Fruit fly (Drosophila melanogaster) whole organism, embryonic: ENCODE results near the gene Bfc.

Experiments used
- Adf1 ChIP-seq: fragments of 200-800 bp; sonication (Bioruptor generic); IDR thresholded peaks from 2 replicates; pipeline ENCODE4 v1.3.6; 2022; ENCODE audit warnings: missing biosample characterization, missing genetic modification characterization
- BEAF-32 ChIP-seq: fragments of 200-800 bp; sonication (Bioruptor generic); optimal IDR thresholded peaks from 3 replicates; lab custom pipeline; 2017; ENCODE audit warnings: missing biosample characterization, missing genetic modification characterization, mild to moderate bottlenecking, moderate library complexity, missing genetic modification reagents
- Blimp-1 ChIP-seq: fragments of 200-800 bp; sonication (Bioruptor generic); optimal IDR thresholded peaks from 3 replicates; lab custom pipeline; 2018; ENCODE audit warnings: missing biosample characterization, missing genetic modification characterization, mild to moderate bottlenecking, moderate library complexity, missing genetic modification reagents
- BtbVII ChIP-seq: fragments of 200-800 bp; sonication (Bioruptor generic); optimal IDR thresholded peaks from 3 replicates; lab custom pipeline; 2017; ENCODE audit warnings: missing biosample characterization, mild to moderate bottlenecking, missing genetic modification characterization
- CG11398 ChIP-seq: fragments of 200-800 bp; sonication (Bioruptor generic); optimal IDR thresholded peaks from 2 replicates; lab custom pipeline; 2016; ENCODE audit warnings: missing biosample characterization, missing genetic modification characterization
- CG12236 ChIP-seq: fragments of 200-800 bp; sonication (Bioruptor generic); optimal IDR thresholded peaks from 2 replicates; lab custom pipeline; 2016; ENCODE audit warnings: missing biosample characterization, missing genetic modification characterization
- CG13123 ChIP-seq: fragments of 200-800 bp; sonication (Bioruptor generic); optimal IDR thresholded peaks from 2 replicates; lab custom pipeline; 2016; ENCODE audit warnings: missing biosample characterization, missing genetic modification characterization
- CG13296 ChIP-seq: fragments of 200-800 bp; sonication (Bioruptor generic); optimal IDR thresholded peaks from 3 replicates; lab custom pipeline; 2018; ENCODE audit warnings: missing biosample characterization, mild to moderate bottlenecking, missing genetic modification characterization
- CG1529 ChIP-seq: fragments of 200-800 bp; sonication (Bioruptor generic); optimal IDR thresholded peaks from 3 replicates; lab custom pipeline; 2018; ENCODE audit warnings: missing biosample characterization, missing genetic modification characterization
- CG17328 ChIP-seq: fragments of 200-800 bp; sonication (Bioruptor generic); IDR thresholded peaks from 2 replicates; pipeline ENCODE4 v1.3.6; 2022; ENCODE audit warnings: missing biosample characterization, missing genetic modification characterization
- CG18619 ChIP-seq: fragments of 200-800 bp; sonication (Bioruptor generic); optimal IDR thresholded peaks from 3 replicates; lab custom pipeline; 2017; ENCODE audit warnings: missing biosample characterization, mild to moderate bottlenecking, missing genetic modification characterization
- CG2712 ChIP-seq: fragments of 200-800 bp; optimal IDR thresholded peaks from 3 replicates; lab custom pipeline; 2019; ENCODE audit warnings: missing biosample characterization, mild to moderate bottlenecking, missing genetic modification characterization, moderate library complexity
- CG2889 ChIP-seq: fragments of 200-800 bp; sonication (Bioruptor generic); IDR thresholded peaks from 3 replicates; pipeline ENCODE4 v1.3.6; 2022; ENCODE audit warnings: missing biosample characterization, missing genetic modification characterization
- CG30020 ChIP-seq: fragments of 200-800 bp; optimal IDR thresholded peaks from 2 replicates; lab custom pipeline; 2019; ENCODE audit warnings: missing biosample characterization, mild to moderate bottlenecking, missing genetic modification characterization, moderate library complexity
- CG32772 ChIP-seq: fragments of 200-800 bp; sonication (Bioruptor generic); IDR thresholded peaks from 2 replicates; pipeline ENCODE4 v1.3.6; 2022; ENCODE audit warnings: missing biosample characterization, missing genetic modification characterization
- CG3281 ChIP-seq: fragments of 200-800 bp; sonication (Bioruptor generic); optimal IDR thresholded peaks from 3 replicates; lab custom pipeline; 2017; ENCODE audit warnings: missing biosample characterization, mild to moderate bottlenecking, missing genetic modification characterization
- CG34376 ChIP-seq: fragments of 200-800 bp; sonication (Bioruptor generic); optimal IDR thresholded peaks from 2 replicates; lab custom pipeline; 2018; ENCODE audit warnings: missing biosample characterization, mild to moderate bottlenecking, missing genetic modification characterization
- CG3995 ChIP-seq: fragments of 200-800 bp; sonication (Bioruptor generic); optimal IDR thresholded peaks from 3 replicates; lab custom pipeline; 2016; ENCODE audit warnings: missing biosample characterization, missing genetic modification characterization
- CG4707 ChIP-seq: fragments of 200-800 bp; sonication (Bioruptor generic); optimal IDR thresholded peaks from 2 replicates; lab custom pipeline; 2018; ENCODE audit warnings: missing biosample characterization, mild to moderate bottlenecking, missing genetic modification characterization, moderate library complexity
- CG4820 ChIP-seq: fragments of 200-800 bp; sonication (Bioruptor generic); optimal IDR thresholded peaks from 3 replicates; lab custom pipeline; 2016; ENCODE audit warnings: missing biosample characterization, missing genetic modification characterization
- CG6272 ChIP-seq: fragments of 200-800 bp; sonication (Bioruptor generic); IDR thresholded peaks from 2 replicates; pipeline ENCODE4 v1.3.6; 2022; ENCODE audit warnings: missing biosample characterization, missing genetic modification characterization
- Chrac-16 ChIP-seq: fragments of 200-800 bp; sonication (Bioruptor generic); optimal IDR thresholded peaks from 3 replicates; lab custom pipeline; 2016; ENCODE audit warnings: missing biosample characterization, missing genetic modification characterization
- Fer2 ChIP-seq: fragments of 200-800 bp; sonication (Bioruptor generic); optimal IDR thresholded peaks from 2 replicates; lab custom pipeline; 2018; ENCODE audit warnings: missing biosample characterization, mild to moderate bottlenecking, missing genetic modification characterization, moderate library complexity
- Hey ChIP-seq: fragments of 200-800 bp; sonication (Bioruptor generic); optimal IDR thresholded peaks from 3 replicates; lab custom pipeline; 2018; ENCODE audit warnings: missing biosample characterization, mild to moderate bottlenecking, missing genetic modification characterization
- HmgZ ChIP-seq: fragments of 200-800 bp; sonication (Bioruptor generic); optimal IDR thresholded peaks from 2 replicates; lab custom pipeline; 2018; ENCODE audit warnings: missing biosample characterization, mild to moderate bottlenecking, missing genetic modification characterization
- Hmx ChIP-seq: fragments of 200-800 bp; sonication (Bioruptor generic); optimal IDR thresholded peaks from 2 replicates; lab custom pipeline; 2016; ENCODE audit warnings: missing biosample characterization, missing genetic modification characterization
- Lim3 ChIP-seq: fragments of 200-800 bp; sonication (Bioruptor generic); IDR thresholded peaks from 2 replicates; pipeline ENCODE4 v1.3.6; 2022; ENCODE audit warnings: missing biosample characterization, missing genetic modification characterization
- Mad ChIP-seq: fragments of 200-800 bp; sonication (Bioruptor generic); optimal IDR thresholded peaks from 2 replicates; lab custom pipeline; 2016; ENCODE audit warnings: missing biosample characterization, missing genetic modification characterization
- Neu2 ChIP-seq: fragments of 200-800 bp; sonication (Bioruptor generic); optimal IDR thresholded peaks from 3 replicates; lab custom pipeline; 2016; ENCODE audit warnings: missing biosample characterization, missing genetic modification characterization, borderline replicate concordance
- Trl ChIP-seq, 3 experiments: fragments of >200 bp in 2 of 3; fragments of 200-800 bp in 1 of 3; sonication (Bioruptor generic) in 1 of 3; optimal IDR thresholded peaks; 2 replicates in 1 of 3; 3 replicates in 2 of 3; lab custom pipeline; 2016 to 2017; ENCODE audit warnings: missing biosample characterization in 1 of 3, missing genetic modification characterization in 1 of 3
- Xrp1 ChIP-seq: fragments of 200-800 bp; sonication (Bioruptor generic); IDR thresholded peaks from 2 replicates; pipeline ENCODE4 v1.3.6; 2022; ENCODE audit warnings: missing biosample characterization, missing genetic modification characterization
- amos ChIP-seq: fragments of 200-800 bp; sonication (Bioruptor generic); IDR thresholded peaks from 2 replicates; pipeline ENCODE4 v1.3.6; 2022; ENCODE audit warnings: missing biosample characterization, missing genetic modification characterization; ENCODE audit not compliant: partially characterized antibody
- aop ChIP-seq: fragments of 200-800 bp; sonication (Bioruptor generic); IDR thresholded peaks from 2 replicates; pipeline ENCODE4 v1.3.6; 2022; ENCODE audit warnings: missing biosample characterization, missing genetic modification characterization
- ara ChIP-seq: fragments of 200-800 bp; sonication (Bioruptor generic); IDR thresholded peaks from 2 replicates; pipeline ENCODE4 v1.3.6; 2022; ENCODE audit warnings: missing biosample characterization, missing genetic modification characterization
- cwo ChIP-seq: fragments of 200-800 bp; sonication (Bioruptor generic); optimal IDR thresholded peaks from 3 replicates; lab custom pipeline; 2017; ENCODE audit warnings: missing biosample characterization, missing genetic modification characterization, mild to moderate bottlenecking, moderate library complexity, missing genetic modification reagents
- dati ChIP-seq: fragments of 200-800 bp; sonication (Bioruptor generic); IDR thresholded peaks from 2 replicates; pipeline ENCODE4 v1.3.6; 2022; ENCODE audit warnings: missing biosample characterization, missing genetic modification characterization
- ems ChIP-seq: fragments of 200-800 bp; sonication (Bioruptor generic); optimal IDR thresholded peaks from 3 replicates; lab custom pipeline; 2016; ENCODE audit warnings: missing biosample characterization, missing genetic modification characterization
- grau ChIP-seq: fragments of 200-800 bp; optimal IDR thresholded peaks from 3 replicates; lab custom pipeline; 2019; ENCODE audit warnings: missing biosample characterization, mild to moderate bottlenecking, missing genetic modification characterization, moderate library complexity
- hbn ChIP-seq: fragments of 200-800 bp; sonication (Bioruptor generic); IDR thresholded peaks from 2 replicates; pipeline ENCODE4 v1.3.6; 2022; ENCODE audit warnings: missing biosample characterization, missing genetic modification characterization; ENCODE audit not compliant: partially characterized antibody
- hth ChIP-seq: fragments of >200 bp; optimal IDR thresholded peaks from 2 replicates; lab custom pipeline; 2017; ENCODE audit warnings: inconsistent platforms
- jigr1 ChIP-seq: fragments of 200-800 bp; sonication (Bioruptor generic); IDR thresholded peaks from 3 replicates; pipeline ENCODE4 v1.3.6; 2022; ENCODE audit warnings: missing biosample characterization, missing genetic modification characterization
- lmd ChIP-seq: fragments of 200-800 bp; sonication (Bioruptor generic); IDR thresholded peaks from 2 replicates; pipeline ENCODE4 v1.3.6; 2022; ENCODE audit warnings: missing biosample characterization, missing genetic modification characterization
- onecut ChIP-seq: fragments of 200-800 bp; sonication (Bioruptor generic); IDR thresholded peaks from 2 replicates; pipeline ENCODE4 v1.3.6; 2022; ENCODE audit warnings: missing biosample characterization, missing genetic modification characterization
- peb ChIP-seq: fragments of 200-800 bp; sonication (Bioruptor generic); IDR thresholded peaks from 2 replicates; pipeline ENCODE4 v1.3.6; 2022; ENCODE audit warnings: missing biosample characterization, missing genetic modification characterization
- pros ChIP-seq: fragments of 200-800 bp; sonication (Bioruptor generic); optimal IDR thresholded peaks from 3 replicates; lab custom pipeline; 2019; ENCODE audit warnings: missing biosample characterization, mild to moderate bottlenecking, missing genetic modification characterization, moderate library complexity
- psq ChIP-seq: fragments of 200-800 bp; sonication (Bioruptor generic); optimal IDR thresholded peaks from 2 replicates; lab custom pipeline; 2017; ENCODE audit warnings: missing biosample characterization, missing genetic modification characterization
- ro ChIP-seq: fragments of 200-800 bp; sonication (Bioruptor generic); IDR thresholded peaks from 2 replicates; pipeline ENCODE4 v1.3.6; 2022; ENCODE audit warnings: missing biosample characterization, missing genetic modification characterization
- sc ChIP-seq, 3 experiments: fragments of >200 bp in 2 of 3; fragments of 200-800 bp in 1 of 3; sonication (Bioruptor generic) in 1 of 3; optimal IDR thresholded peaks; 2 replicates in 2 of 3; 3 replicates in 1 of 3; lab custom pipeline; 2017; ENCODE audit warnings: mild to moderate bottlenecking in 1 of 3, missing biosample characterization in 1 of 3, missing genetic modification characterization in 1 of 3, missing genetic modification reagents in 1 of 3
- sob ChIP-seq: fragments of 200-800 bp; sonication (Bioruptor generic); IDR thresholded peaks from 2 replicates; pipeline ENCODE4 v1.3.6; 2022; ENCODE audit warnings: missing biosample characterization, missing genetic modification characterization
- stwl ChIP-seq: fragments of 200-800 bp; sonication (Bioruptor generic); optimal IDR thresholded peaks from 3 replicates; lab custom pipeline; 2018; ENCODE audit warnings: missing biosample characterization, mild to moderate bottlenecking, missing genetic modification characterization, moderate library complexity
- trem ChIP-seq: fragments of 200-800 bp; optimal IDR thresholded peaks from 3 replicates; lab custom pipeline; 2019; ENCODE audit warnings: missing biosample characterization, mild to moderate bottlenecking, missing genetic modification characterization, moderate library complexity
- wek ChIP-seq: fragments of 200-800 bp; sonication (Bioruptor generic); optimal IDR thresholded peaks from 3 replicates; lab custom pipeline; 2018; ENCODE audit warnings: missing biosample characterization, mild to moderate bottlenecking, missing genetic modification characterization, moderate library complexity

Gene Bfc

dm6 chr3L:1216460-1216859 lies 34.0 kb upstream of the Bfc start (continued):
- TF ChIP-seq CG2889, result no peak
- no peak for TF ChIP-seq BtbVII
- no peak for TF ChIP-seq Fer2 (tag; lab: Kevin White, UChicago)
- TF ChIP-seq psq (GFP tag; lab: Kevin White, UChicago), result no peak
- TF ChIP-seq ara (GFP tag; lab: Robert Waterston, UW), result no peak
- TF ChIP-seq Trl (optimal IDR thresholded peaks at IDR 0.05; lab: Kevin White, UChicago), result no peak
- TF ChIP-seq Trl (GFP tag; optimal IDR thresholded peaks at IDR 0.05; lab: Kevin White, UChicago), result peak; percentile 2
- TF ChIP-seq CG4820 (GFP tag; lab: Kevin White, UChicago), result peak; percentile 63
- no peak for TF ChIP-seq amos
- no peak for TF ChIP-seq jigr1 (GFP tag; lab: Robert Waterston, UW)
- TF ChIP-seq hth (lab: Kevin White, UChicago), result no peak
- no peak for TF ChIP-seq ro (GFP tag; lab: Robert Waterston, UW)
- TF ChIP-seq cwo, result no peak
- TF ChIP-seq pros, result no peak
- TF ChIP-seq CG32772 (GFP tag; lab: Robert Waterston, UW), result no peak
- TF ChIP-seq CG4707, result no peak
- no peak for TF ChIP-seq CG12236 (GFP tag; lab: Kevin White, UChicago)
- TF ChIP-seq CG2712, result peak; percentile 64
- TF ChIP-seq ems (GFP tag; lab: Kevin White, UChicago), result no peak
- no peak for TF ChIP-seq CG11398 (GFP tag; lab: Kevin White, UChicago)
- TF ChIP-seq BEAF-32, result no peak
- TF ChIP-seq CG3281 (GFP tag; lab: Kevin White, UChicago), result no peak
- no peak for TF ChIP-seq CG1529
- TF ChIP-seq peb, result no peak
- TF ChIP-seq CG30020, result no peak
- no peak for TF ChIP-seq CG18619 (GFP tag; lab: Kevin White, UChicago)
- TF ChIP-seq Mad, result no peak
- no peak for TF ChIP-seq CG13296 (GFP tag; lab: Kevin White, UChicago)
- peak; percentile 45 for TF ChIP-seq lmd (GFP tag; lab: Robert Waterston, UW)
- TF ChIP-seq Adf1 (GFP tag; lab: Robert Waterston, UW), result no peak
- TF ChIP-seq Lim3 (GFP tag; lab: Robert Waterston, UW), result no peak
- TF ChIP-seq sob (GFP tag; lab: Robert Waterston, UW), result no peak; the same call in 1 of the 2 replicates
- TF ChIP-seq hbn (GFP tag; lab: Robert Waterston, UW), result no peak
- peak; percentile 60 for TF ChIP-seq onecut (GFP tag; lab: Robert Waterston, UW)
- no peak for TF ChIP-seq stwl (tag; lab: Kevin White, UChicago)
- TF ChIP-seq Chrac-16 (GFP tag; lab: Kevin White, UChicago), result peak; percentile 17
- TF ChIP-seq Hey (tag; lab: Kevin White, UChicago), result no peak
- no peak for TF ChIP-seq dati (GFP tag; lab: Robert Waterston, UW)
- TF ChIP-seq HmgZ (tag; lab: Kevin White, UChicago), result no peak
- peak; percentile 70 for TF ChIP-seq Xrp1 (GFP tag; lab: Robert Waterston, UW)
- TF ChIP-seq sc (optimal IDR thresholded peaks at IDR 0.05; lab: Kevin White, UChicago), result no peak
- no peak for TF ChIP-seq sc (GFP tag; optimal IDR thresholded peaks at IDR 0.05; lab: Kevin White, UChicago)
- TF ChIP-seq Neu2 (GFP tag; lab: Kevin White, UChicago), result no peak
- TF ChIP-seq wek (GFP tag; lab: Kevin White, UChicago), result no peak
- peak; percentile 69 for TF ChIP-seq Blimp-1
- TF ChIP-seq aop (GFP tag; lab: Robert Waterston, UW), result no peak
- no peak for TF ChIP-seq CG3995 (GFP tag; lab: Kevin White, UChicago)
- peak; percentile 54 for TF ChIP-seq trem (tag; lab: Kevin White, UChicago)
- TF ChIP-seq Hmx (GFP tag; lab: Kevin White, UChicago), result no peak
- TF ChIP-seq CG13123 (GFP tag; lab: Kevin White, UChicago), result no peak
- no peak for TF ChIP-seq CG34376 (GFP tag; lab: Kevin White, UChicago)
- TF ChIP-seq CG17328 (GFP tag; lab: Robert Waterston, UW), result peak; percentile 60
- TF ChIP-seq CG6272 (GFP tag; lab: Robert Waterston, UW), result no peak
- TF ChIP-seq grau, result peak; percentile 44
